Worm (Caenorhabditis elegans) whole organism, L4/young adult: ENCODE results near the gene Y71H2AM.25.

ENCODE experiments used
- dao-5 ChIP-seq: sonication (generic microtip); optimal IDR thresholded peaks from 2 replicates; lab custom pipeline; 2016; ENCODE audit warnings: missing genotype, missing genetic modification characterization, moderate library complexity, missing compliant biosample characterization
- him-1 ChIP-seq: sonication (generic microtip); optimal IDR thresholded peaks from 2 replicates; lab custom pipeline; 2016; ENCODE audit warnings: missing genotype, missing genetic modification reagents, missing genetic modification characterization, missing compliant biosample characterization

- TF ChIP-seq him-1 (no peak), dao-5 (tag; lab: Kevin White, UChicago) (no peak)
These were observed 46.0 kb upstream of the Y71H2AM.25 start, which contains the start of gene gldi-9 for ce11 chrIII:2756260-2756659.
